Fruit fly (Drosophila melanogaster): ENCODE data around the gene CG32032.

Gene CG32032

DNA sequence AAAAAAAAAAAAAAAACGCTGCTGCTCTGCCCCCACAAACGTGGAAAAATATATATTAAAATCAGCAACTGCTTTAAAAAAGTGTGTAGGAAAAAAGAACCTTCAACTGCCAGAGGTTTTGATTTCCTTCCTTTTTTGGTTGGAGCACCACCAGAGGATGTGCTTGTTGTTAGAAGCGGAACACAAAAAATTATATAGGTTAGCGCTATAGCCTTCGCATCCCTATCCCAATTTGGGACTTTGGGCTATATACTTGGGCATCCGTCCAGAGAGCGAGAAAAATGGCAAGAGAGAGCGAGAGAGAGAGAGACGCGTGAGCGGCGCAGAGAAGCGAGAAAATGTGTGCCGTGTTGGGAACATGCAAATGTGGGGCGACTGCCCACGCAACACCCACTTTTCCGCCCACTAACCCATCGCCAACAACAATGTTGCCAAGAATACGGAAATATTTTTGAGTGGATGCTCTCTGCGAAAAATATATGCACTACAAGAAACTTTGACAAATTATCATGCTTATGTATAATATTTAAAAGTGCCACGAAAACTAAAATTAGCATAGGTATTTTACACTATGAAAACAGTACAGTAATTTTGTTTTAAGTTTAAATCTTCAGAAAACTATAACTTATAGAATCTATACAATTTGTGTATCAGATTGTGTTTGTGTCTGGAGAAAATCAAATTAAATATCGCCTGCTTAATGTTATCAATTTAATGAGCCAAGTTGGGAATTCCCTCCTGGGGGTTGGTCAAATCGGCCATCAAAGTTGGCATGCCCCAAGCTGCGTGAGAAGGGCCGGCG, 34.2 kb downstream of the CG32032 start:
- no peak for TF ChIP-seq cic (GFP tag; optimal IDR thresholded peaks at IDR 0.05)
- TF ChIP-seq CG14711 (tag; optimal IDR thresholded peaks at IDR 0.05), result peak; percentile 26
- TF ChIP-seq cnc (optimal IDR thresholded peaks at IDR 0.05), result no peak
- peak; percentile 74 for TF ChIP-seq kay (GFP tag; ENCODE audit: borderline replicate concordance)
- TF ChIP-seq Hr96 (GFP tag; optimal IDR thresholded peaks at IDR 0.05), result peak; percentile 25
- TF ChIP-seq CG7101 (tag; optimal IDR thresholded peaks at IDR 0.05), result peak; percentile 12
- peak; percentile 19 for TF ChIP-seq CG11617 (GFP tag; optimal IDR thresholded peaks at IDR 0.05)
- TF ChIP-seq ovo (GFP tag; optimal IDR thresholded peaks at IDR 0.05), result no peak
- TF ChIP-seq tj (GFP tag; optimal IDR thresholded peaks at IDR 0.05), result no peak
- peak; percentile 0 for TF ChIP-seq Mnt (GFP tag; optimal IDR thresholded peaks at IDR 0.05)
- TF ChIP-seq CG7045 (GFP tag; optimal IDR thresholded peaks at IDR 0.05), result peak; percentile 78
- TF ChIP-seq CG12768 (GFP tag; optimal IDR thresholded peaks at IDR 0.05), result peak; percentile 13
- TF ChIP-seq toe (GFP tag; optimal IDR thresholded peaks at IDR 0.05), result peak; percentile 62
- peak; percentile 57 for TF ChIP-seq Clk (GFP tag; optimal IDR thresholded peaks at IDR 0.05)
- TF ChIP-seq CG33017 (tag; optimal IDR thresholded peaks at IDR 0.05), result peak; percentile 47
- no peak for TF ChIP-seq Crg-1 (GFP tag; optimal IDR thresholded peaks at IDR 0.05)
- TF ChIP-seq pad (GFP tag; optimal IDR thresholded peaks at IDR 0.05), result peak; percentile 35
- TF ChIP-seq CG1620 (GFP tag; optimal IDR thresholded peaks at IDR 0.05), result no peak
- no peak for TF ChIP-seq bab1 (GFP tag; optimal IDR thresholded peaks at IDR 0.05)
- peak; percentile 79 for TF ChIP-seq CG5204 (GFP tag; optimal IDR thresholded peaks at IDR 0.05)

DNA sequence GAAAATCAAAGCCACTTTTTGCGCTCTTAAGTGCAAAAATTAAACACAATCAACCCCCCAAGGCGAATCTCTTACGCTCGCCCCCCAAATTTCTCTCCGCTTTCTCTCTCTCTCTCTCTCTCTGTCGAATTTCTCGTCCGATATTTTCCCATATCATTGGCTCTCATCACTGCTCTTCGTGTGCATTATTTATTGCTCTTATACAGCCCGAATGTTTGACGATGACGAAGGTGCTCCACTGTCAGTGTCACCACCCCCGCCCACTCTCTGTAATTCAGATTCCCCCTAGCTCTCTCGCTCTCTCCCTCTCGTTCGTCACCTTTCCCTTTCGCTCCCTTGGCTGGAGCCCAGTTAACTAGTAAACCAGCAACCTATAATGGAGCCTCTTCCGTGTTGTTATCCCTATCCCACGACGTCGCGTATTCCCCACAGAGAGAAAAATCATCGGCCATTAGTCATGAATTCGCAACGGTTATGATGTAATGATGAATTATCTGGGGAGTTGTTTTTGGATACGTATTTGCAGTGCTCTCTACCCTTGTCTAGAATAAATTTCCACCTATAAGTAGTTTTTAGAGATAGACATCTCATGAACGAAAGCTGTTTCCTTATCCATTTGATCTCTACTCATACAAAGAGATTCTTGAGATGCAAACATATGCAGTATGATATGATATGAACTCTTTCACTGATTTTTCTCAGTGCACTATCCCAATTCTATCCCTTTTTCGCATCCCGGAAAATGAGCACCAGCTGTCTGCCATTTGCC, 35.0 kb downstream of the CG32032 start:
- TF ChIP-seq kay (GFP tag; ENCODE audit: borderline replicate concordance) (peak; percentile 79), Mnt (GFP tag; optimal IDR thresholded peaks at IDR 0.05) (no peak), Crg-1 (GFP tag; optimal IDR thresholded peaks at IDR 0.05) (no peak), cnc (optimal IDR thresholded peaks at IDR 0.05) (no peak), CG14711 (tag; optimal IDR thresholded peaks at IDR 0.05) (no peak), CG33017 (tag; optimal IDR thresholded peaks at IDR 0.05) (no peak), CG7045 (GFP tag; optimal IDR thresholded peaks at IDR 0.05) (peak; percentile 19), tj (GFP tag; optimal IDR thresholded peaks at IDR 0.05) (no peak), Hr96 (GFP tag; optimal IDR thresholded peaks at IDR 0.05) (no peak), CG1620 (GFP tag; optimal IDR thresholded peaks at IDR 0.05) (no peak), pad (GFP tag; optimal IDR thresholded peaks at IDR 0.05) (no peak), Clk (GFP tag; optimal IDR thresholded peaks at IDR 0.05) (no peak)

DNA sequence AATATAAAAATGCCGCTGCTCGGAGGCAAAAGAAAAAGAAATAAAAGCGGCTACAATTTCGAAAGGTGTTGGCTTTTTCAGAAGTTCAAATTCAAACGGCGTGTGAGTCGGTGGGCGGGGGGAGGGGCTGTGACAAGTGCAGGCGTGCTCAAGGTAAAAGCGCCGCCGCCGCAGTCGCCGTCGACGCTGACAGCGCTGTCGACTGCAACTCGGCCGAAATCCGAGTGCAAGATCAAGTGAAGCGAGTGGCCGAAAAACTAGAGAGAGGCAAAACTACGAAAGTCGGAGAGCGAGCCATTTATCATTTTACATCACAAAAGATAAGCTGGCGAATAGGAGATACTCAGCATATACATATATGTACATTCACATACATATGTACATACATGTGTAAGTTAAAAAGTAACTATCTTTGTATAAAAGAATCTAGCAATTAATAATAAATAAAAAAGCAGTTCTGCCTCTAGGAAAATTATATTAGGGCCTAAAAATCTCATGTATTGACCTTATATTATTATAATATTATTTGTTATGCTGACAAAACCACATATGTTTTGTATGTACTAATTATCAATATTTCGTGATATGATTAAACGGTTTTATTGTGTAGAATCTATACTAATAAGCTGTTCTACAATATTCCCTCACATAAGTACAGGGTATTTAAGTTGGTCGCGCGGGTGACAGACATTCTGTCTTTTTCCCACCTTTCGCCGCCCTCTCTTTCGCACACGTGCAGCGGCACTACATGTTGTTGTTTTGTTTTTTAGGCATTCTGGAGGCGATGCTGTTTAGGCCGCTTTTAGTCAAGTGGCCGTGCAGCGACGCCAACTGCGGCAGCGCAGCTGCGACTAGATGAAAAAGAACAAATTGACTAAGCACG, 36.1 kb downstream of the CG32032 start:
- TF ChIP-seq Hr96 (GFP tag; optimal IDR thresholded peaks at IDR 0.05), result peak; percentile 42
- TF ChIP-seq cnc (optimal IDR thresholded peaks at IDR 0.05), result no peak
- TF ChIP-seq CG7045 (GFP tag; optimal IDR thresholded peaks at IDR 0.05), result no peak
- TF ChIP-seq CG33017 (tag; optimal IDR thresholded peaks at IDR 0.05), result no peak
- TF ChIP-seq bab1 (GFP tag; optimal IDR thresholded peaks at IDR 0.05), result no peak
- peak; percentile 35 for TF ChIP-seq CG11617 (GFP tag; optimal IDR thresholded peaks at IDR 0.05)
- TF ChIP-seq cic (GFP tag; optimal IDR thresholded peaks at IDR 0.05), result no peak
- no peak for TF ChIP-seq pad (GFP tag; optimal IDR thresholded peaks at IDR 0.05)
- TF ChIP-seq CG1620 (GFP tag; optimal IDR thresholded peaks at IDR 0.05), result no peak
- no peak for TF ChIP-seq kay (GFP tag; ENCODE audit: borderline replicate concordance)
- TF ChIP-seq Clk (GFP tag; optimal IDR thresholded peaks at IDR 0.05), result no peak
- TF ChIP-seq tj (GFP tag; optimal IDR thresholded peaks at IDR 0.05), result no peak
- peak; percentile 18 for TF ChIP-seq Mnt (GFP tag; optimal IDR thresholded peaks at IDR 0.05)
- no peak for TF ChIP-seq Crg-1 (GFP tag; optimal IDR thresholded peaks at IDR 0.05)
- no peak for TF ChIP-seq CG7101 (tag; optimal IDR thresholded peaks at IDR 0.05)
- TF ChIP-seq toe (GFP tag; optimal IDR thresholded peaks at IDR 0.05), result no peak

DNA sequence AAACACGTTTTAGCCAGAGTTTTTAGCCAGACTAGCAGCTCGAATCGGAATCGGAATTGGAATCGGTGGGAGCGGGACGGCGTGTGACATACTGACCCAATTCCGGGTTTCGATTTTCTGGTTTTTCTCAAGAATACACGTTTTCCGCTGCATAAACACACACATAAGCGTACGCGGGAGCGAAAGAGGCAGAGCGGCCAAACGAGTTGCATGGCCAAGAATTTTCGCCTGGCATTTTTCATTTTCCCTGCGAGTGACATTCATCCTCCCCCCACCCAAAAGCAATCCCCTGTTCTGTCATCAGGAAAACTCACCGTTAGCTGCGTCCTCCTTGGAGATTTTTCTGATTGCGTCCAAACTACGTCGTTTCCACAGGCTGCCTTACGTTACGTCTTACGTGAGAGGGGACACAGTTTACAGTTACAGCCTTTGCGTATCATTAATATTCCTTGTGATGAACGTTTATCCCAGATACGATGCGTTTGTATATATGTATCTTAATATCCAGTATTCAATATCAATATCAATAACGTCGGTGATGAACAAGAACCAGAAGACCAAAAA, 36.8 kb downstream of the CG32032 start:
- TF ChIP-seq ovo (GFP tag; optimal IDR thresholded peaks at IDR 0.05) (no peak), CG33017 (tag; optimal IDR thresholded peaks at IDR 0.05) (no peak), kay (GFP tag; ENCODE audit: borderline replicate concordance) (no peak), pad (GFP tag; optimal IDR thresholded peaks at IDR 0.05) (peak; percentile 3)

DNA sequence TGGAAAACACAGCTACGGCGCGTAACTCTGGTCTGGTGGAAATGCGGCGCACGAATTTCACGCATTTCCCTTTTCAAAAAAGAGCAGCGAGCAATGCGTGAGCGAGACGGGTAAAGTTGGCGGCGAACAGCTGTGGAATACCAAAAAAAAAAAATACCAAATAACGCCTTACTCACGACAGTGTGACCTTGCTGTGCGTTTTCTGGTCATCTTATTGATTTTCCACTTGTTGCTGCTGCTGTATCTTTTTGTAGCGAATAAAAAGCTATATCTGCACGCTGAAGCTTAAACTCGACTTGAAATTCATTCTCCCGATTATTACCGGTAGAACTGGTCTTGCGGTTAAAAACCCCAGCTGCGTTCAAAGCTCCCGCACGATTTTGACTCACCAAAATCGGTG, 41.5 kb downstream of the CG32032 start, which contains the start of the genes bol and Dhpr:
Gene bol, minus strand, starts transcription at position 57 of the 400 bp plus-strand sequence.
Gene Dhpr, plus strand, starts transcription at position 212 of the 400 bp plus-strand sequence.
- TF ChIP-seq cic (GFP tag; optimal IDR thresholded peaks at IDR 0.05) (peak; percentile 21), Clk (GFP tag; optimal IDR thresholded peaks at IDR 0.05) (no peak), CG33017 (tag; optimal IDR thresholded peaks at IDR 0.05) (no peak), CG7045 (GFP tag; optimal IDR thresholded peaks at IDR 0.05) (no peak), tj (GFP tag; optimal IDR thresholded peaks at IDR 0.05) (no peak), toe (GFP tag; optimal IDR thresholded peaks at IDR 0.05) (no peak), CG11617 (GFP tag; optimal IDR thresholded peaks at IDR 0.05) (no peak), cnc (optimal IDR thresholded peaks at IDR 0.05) (no peak), pad (GFP tag; optimal IDR thresholded peaks at IDR 0.05) (peak; percentile 45), bab1 (GFP tag; optimal IDR thresholded peaks at IDR 0.05) (peak; percentile 39), CG12768 (GFP tag; optimal IDR thresholded peaks at IDR 0.05) (no peak), Mnt (GFP tag; optimal IDR thresholded peaks at IDR 0.05) (peak; percentile 34), CG1620 (GFP tag; optimal IDR thresholded peaks at IDR 0.05) (no peak), CG5204 (GFP tag; optimal IDR thresholded peaks at IDR 0.05) (no peak), kay (GFP tag; ENCODE audit: borderline replicate concordance) (no peak), CG14711 (tag; optimal IDR thresholded peaks at IDR 0.05) (peak; percentile 7), CG7101 (tag; optimal IDR thresholded peaks at IDR 0.05) (no peak), Crg-1 (GFP tag; optimal IDR thresholded peaks at IDR 0.05) (no peak), Hr96 (GFP tag; optimal IDR thresholded peaks at IDR 0.05) (no peak), ovo (GFP tag; optimal IDR thresholded peaks at IDR 0.05) (peak; percentile 31)
